Worm (Caenorhabditis elegans): ENCODE measurements around the gene H04M03.3.

H04M03.3 gene

DNA sequence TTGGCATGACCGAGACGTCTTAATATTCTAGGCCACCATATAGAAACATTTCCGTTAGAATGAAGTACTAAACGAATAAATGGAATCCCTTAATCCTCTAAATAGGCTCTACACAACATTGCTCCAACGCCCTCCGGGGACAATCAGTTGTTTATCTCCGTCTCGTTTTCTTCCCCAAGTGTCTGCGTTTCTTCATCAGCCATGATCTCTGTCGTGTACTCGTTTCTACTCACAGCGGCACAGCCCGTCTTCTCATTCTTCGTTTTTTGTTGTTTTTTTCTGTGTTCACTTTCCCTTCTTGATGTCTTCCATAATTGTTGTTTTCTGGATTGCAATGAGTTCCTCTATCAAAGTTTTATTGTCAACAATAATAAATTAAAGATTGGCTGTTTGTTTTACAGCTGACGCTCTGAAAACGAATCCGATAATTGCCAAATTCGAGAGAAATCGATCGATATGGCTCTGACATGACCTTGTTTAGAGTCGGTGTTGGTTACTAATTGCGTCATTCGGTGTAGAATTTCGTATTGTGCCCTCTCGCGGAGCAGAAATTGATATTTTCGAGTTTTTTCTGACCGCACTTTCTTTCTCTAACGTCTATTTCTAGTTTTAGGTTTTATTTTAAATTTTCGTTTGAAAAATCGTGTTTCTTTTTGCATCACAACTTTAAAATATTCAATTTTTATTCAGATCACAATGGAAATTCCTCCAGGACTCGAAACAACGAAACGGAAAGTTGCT is 50.0 kb downstream of the H04M03.3 start, which contains the start of gene pfkb-1.2 (continued):
- no peak for TF ChIP-seq lin-13 (GFP tag; optimal IDR thresholded peaks at IDR 0.05)

Data from whole organism, L4 larva.